Fruit fly (Drosophila melanogaster): Measurements from ENCODE around the gene dpr20.

DNA sequence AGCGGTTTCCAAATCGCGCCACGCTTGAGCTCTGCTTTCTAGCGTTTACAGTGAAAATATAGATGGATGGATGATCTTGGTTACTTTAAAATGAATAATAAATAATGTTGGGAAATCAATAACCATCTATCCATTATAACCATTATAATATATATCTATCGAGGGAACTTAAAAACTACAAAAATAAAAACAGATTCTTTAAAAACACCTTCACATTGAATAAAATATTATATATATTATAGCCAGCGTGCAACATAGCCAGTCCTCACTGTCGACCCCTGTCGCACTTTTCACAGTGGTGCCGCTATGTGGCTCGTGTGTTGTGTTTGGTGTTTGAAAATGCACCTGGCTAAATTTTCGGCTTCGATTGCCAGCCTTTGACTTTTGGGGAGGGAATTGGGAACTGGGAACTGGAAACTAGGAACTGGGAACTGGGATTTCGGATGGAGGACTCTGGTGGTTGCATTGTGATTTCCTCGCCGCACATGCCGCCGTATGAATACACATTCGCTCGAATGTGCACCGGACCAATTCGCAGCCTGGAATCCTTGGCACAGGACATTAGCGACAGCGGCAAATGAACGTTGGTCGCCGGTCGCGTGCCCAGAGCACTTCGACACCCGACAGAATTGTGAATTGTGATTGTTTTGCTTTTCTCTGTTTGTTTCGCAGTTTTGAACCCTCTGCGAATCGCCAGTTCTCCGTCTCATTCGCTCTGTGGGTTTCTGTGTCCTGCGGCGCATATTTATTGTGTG is 48.1 kb upstream of the dpr20 start:
- no peak for TF ChIP-seq Myc (optimal IDR thresholded peaks at IDR 0.05)
- no peak for TF ChIP-seq Sin3A (optimal IDR thresholded peaks at IDR 0.05)
